Worm (Caenorhabditis elegans) whole organism, L4/young adult: Measurements from ENCODE around the gene srw-97.

Source experiments
- W03F9.2 ChIP-seq: fragments of 150-350 bp; optimal IDR thresholded peaks from 2 replicates; lab custom pipeline; 2014; ENCODE audit warnings: missing biosample characterization, missing genetic modification characterization
- dao-5 ChIP-seq: sonication (generic microtip); optimal IDR thresholded peaks from 2 replicates; lab custom pipeline; 2016; ENCODE audit warnings: missing genotype, missing genetic modification characterization, moderate library complexity, missing compliant biosample characterization
- him-1 ChIP-seq: sonication (generic microtip); optimal IDR thresholded peaks from 2 replicates; lab custom pipeline; 2016; ENCODE audit warnings: missing genotype, missing genetic modification reagents, missing genetic modification characterization, missing compliant biosample characterization

- TF ChIP-seq dao-5 (no peak), him-1 (no peak), W03F9.2 (tag; lab: Kevin White, UChicago) (no peak)
Observed at ce11 chrII:1654917-1655316, 13.9 kb downstream of the srw-97 start, which contains the start of gene btb-12.
